Worm (Caenorhabditis elegans) whole organism, L4 larva: ENCODE data around the gene clec-265.
A peak's percentile ranks its signal among the peaks of the same experiment; 100 is the strongest.

Source experiments
- D1046.2 ChIP-seq: fragments of 200-800 bp; sonication (Bioruptor generic); IDR thresholded peaks from 2 replicates; pipeline ENCODE4 v1.3.6; 2022; ENCODE audit warnings: missing genetic modification characterization, missing compliant biosample characterization
- F10B5.3 ChIP-seq: sonication (generic microtip); optimal IDR thresholded peaks from 2 replicates; lab custom pipeline; 2016; ENCODE audit warnings: mild to moderate bottlenecking, missing genetic modification characterization, missing compliant biosample characterization
- F49E8.2 ChIP-seq: sonication (generic microtip); optimal IDR thresholded peaks from 2 replicates; lab custom pipeline; 2016; ENCODE audit warnings: missing compliant biosample characterization, mild to moderate bottlenecking, missing genetic modification characterization, borderline replicate concordance
- T20F7.1 ChIP-seq: fragments of 200-800 bp; sonication (Bioruptor generic); optimal IDR thresholded peaks from 2 replicates; lab custom pipeline; 2018; ENCODE audit warnings: mild to moderate bottlenecking, missing genetic modification characterization, missing compliant biosample characterization
- Y48G9A.11 ChIP-seq: fragments of 200-800 bp; sonication (Bioruptor generic); IDR thresholded peaks from 2 replicates; pipeline ENCODE4 v1.3.6; 2022; ENCODE audit warnings: missing genetic modification reagents, missing genetic modification characterization, missing compliant biosample characterization
- ZK546.5 ChIP-seq, 2 experiments: sonication (generic microtip); optimal IDR thresholded peaks; 2 replicates each; lab custom pipeline; 2017; ENCODE audit warnings: missing biosample characterization in 2 of 2, missing genetic modification characterization in 2 of 2
- aha-1 ChIP-seq: fragments of 150-350 bp; peaks from one replicate; lab custom pipeline; 2014; ENCODE audit warnings: missing biosample characterization, missing genetic modification characterization
- ama-1 ChIP-seq: fragments of 150-350 bp; optimal IDR thresholded peaks from 2 replicates; lab custom pipeline; 2014; ENCODE audit warnings: inconsistent platforms, mixed read lengths
- arid-1 ChIP-seq: fragments of 200-800 bp; sonication (Bioruptor generic); conservative IDR thresholded peaks from 2 replicates; pipeline ENCODE4 v1.3.6; 2022; ENCODE audit warnings: missing genetic modification reagents, missing genetic modification characterization, missing compliant biosample characterization
- ceh-20 ChIP-seq: fragments of 200-800 bp; sonication (Bioruptor generic); IDR thresholded peaks from 2 replicates; pipeline ENCODE4 v1.3.6; 2022; ENCODE audit warnings: missing genetic modification reagents, missing genetic modification characterization, missing compliant biosample characterization
- ceh-32 ChIP-seq: sonication (generic microtip); optimal IDR thresholded peaks from 2 replicates; lab custom pipeline; 2016; ENCODE audit warnings: mild to moderate bottlenecking, missing genetic modification characterization, missing compliant biosample characterization; ENCODE audit not compliant: poor library complexity
- cey-2 ChIP-seq: sonication (generic microtip); optimal IDR thresholded peaks from 3 replicates; lab custom pipeline; 2017; ENCODE audit warnings: missing genetic modification characterization, mild to moderate bottlenecking, missing compliant biosample characterization, antibody characterized with exemption, borderline replicate concordance; ENCODE audit not compliant: insufficient read depth
- ctbp-1 ChIP-seq: fragments of 200-800 bp; sonication (Bioruptor generic); IDR thresholded peaks from 2 replicates; pipeline ENCODE4 v1.3.6; 2022; ENCODE audit warnings: missing genetic modification reagents, missing genetic modification characterization, missing compliant biosample characterization
- daf-12 ChIP-seq: fragments of 150-350 bp; optimal IDR thresholded peaks from 2 replicates; lab custom pipeline; 2014; ENCODE audit warnings: missing biosample characterization, missing genetic modification reagents, missing genetic modification characterization
- dmd-8 ChIP-seq: fragments of 200-800 bp; sonication (Bioruptor generic); IDR thresholded peaks from 2 replicates; pipeline ENCODE4 v1.3.6; 2022; ENCODE audit warnings: missing genetic modification characterization, missing compliant biosample characterization
- dmd-9 ChIP-seq: fragments of 200-800 bp; sonication (Bioruptor generic); IDR thresholded peaks from 2 replicates; pipeline ENCODE4 v1.3.6; 2022; ENCODE audit warnings: missing genetic modification reagents, missing genetic modification characterization, missing compliant biosample characterization
- egl-43 ChIP-seq: fragments of 200-800 bp; sonication (Bioruptor generic); IDR thresholded peaks from 2 replicates; pipeline ENCODE4 v1.3.6; 2022; ENCODE audit warnings: missing genetic modification reagents, missing genetic modification characterization, missing compliant biosample characterization
- fkh-10 ChIP-seq: fragments of 150-350 bp; optimal IDR thresholded peaks from 2 replicates; lab custom pipeline; 2014; ENCODE audit warnings: missing biosample characterization, missing genetic modification reagents, missing genetic modification characterization
- hlh-11 ChIP-seq: fragments of 200-800 bp; sonication (Bioruptor generic); optimal IDR thresholded peaks from 2 replicates; lab custom pipeline; 2018; ENCODE audit warnings: mild to moderate bottlenecking, missing genetic modification characterization, missing compliant biosample characterization
- hlh-30 ChIP-seq: sonication (generic microtip); optimal IDR thresholded peaks from 2 replicates; lab custom pipeline; 2017; ENCODE audit warnings: antibody characterized with exemption, mild to moderate bottlenecking, missing genetic modification characterization, missing compliant biosample characterization; ENCODE audit not compliant: insufficient read depth
- hmg-1.1 ChIP-seq: fragments of 200-800 bp; sonication (Bioruptor generic); IDR thresholded peaks from 2 replicates; pipeline ENCODE4 v1.3.6; 2022; ENCODE audit warnings: missing genetic modification reagents, missing genetic modification characterization, missing compliant biosample characterization
- lim-7 ChIP-seq: fragments of 200-800 bp; sonication (Bioruptor generic); IDR thresholded peaks from 2 replicates; pipeline ENCODE4 v1.3.6; 2022; ENCODE audit warnings: missing genetic modification characterization, missing compliant biosample characterization
- lin-13 ChIP-seq: fragments of 150-350 bp; optimal IDR thresholded peaks from 2 replicates; lab custom pipeline; 2014; ENCODE audit warnings: missing biosample characterization, missing genetic modification reagents, missing genetic modification characterization
- lin-29 ChIP-seq: fragments of 200-800 bp; sonication (Bioruptor generic); IDR thresholded peaks from 2 replicates; pipeline ENCODE4 v1.3.6; 2022; ENCODE audit warnings: missing genetic modification reagents, missing genetic modification characterization, missing compliant biosample characterization
- mdt-29 ChIP-seq: fragments of 200-800 bp; sonication (Bioruptor generic); IDR thresholded peaks from 2 replicates; pipeline ENCODE4 v1.3.6; 2022; ENCODE audit warnings: missing genetic modification reagents, missing genetic modification characterization, missing compliant biosample characterization
- mes-2 ChIP-seq: sonication (generic microtip); optimal IDR thresholded peaks from 2 replicates; lab custom pipeline; 2016; ENCODE audit warnings: missing genotype, mild to moderate bottlenecking, missing genetic modification characterization, missing compliant biosample characterization; ENCODE audit not compliant: poor library complexity, severe bottlenecking
- mxl-3 ChIP-seq: fragments of 200-800 bp; sonication (Bioruptor generic); optimal IDR thresholded peaks from 2 replicates; lab custom pipeline; 2018; ENCODE audit warnings: mild to moderate bottlenecking, missing genetic modification characterization, missing compliant biosample characterization
- nhr-10 ChIP-seq: fragments of 150-350 bp; optimal IDR thresholded peaks from 2 replicates; lab custom pipeline; 2014; ENCODE audit warnings: missing biosample characterization, missing genetic modification characterization
- nhr-41 ChIP-seq: fragments of 200-800 bp; sonication (Bioruptor generic); IDR thresholded peaks from 2 replicates; pipeline ENCODE4 v1.3.6; 2022; ENCODE audit warnings: missing genetic modification reagents, missing genetic modification characterization, missing compliant biosample characterization
- nhr-42 ChIP-seq: fragments of 200-800 bp; sonication (Bioruptor generic); IDR thresholded peaks from 2 replicates; pipeline ENCODE4 v1.3.6; 2022; ENCODE audit warnings: missing genetic modification characterization, missing compliant biosample characterization
- nhr-76 ChIP-seq: fragments of 150-350 bp; optimal IDR thresholded peaks from 2 replicates; lab custom pipeline; 2014; ENCODE audit warnings: missing biosample characterization, missing genetic modification characterization
- pha-4 ChIP-seq, 2 experiments: fragments of 150-350 bp in 1 of 2; fragments of 200-800 bp in 1 of 2; sonication (Bioruptor generic) in 1 of 2; IDR thresholded peaks in 1 of 2; optimal IDR thresholded peaks in 1 of 2; 2 replicates each; pipeline versions ENCODE4 v1.3.6 to Lab custom; 2014 to 2022; ENCODE audit warnings: missing genetic modification characterization in 2 of 2, missing genetic modification reagents in 2 of 2, missing biosample characterization in 1 of 2, missing compliant biosample characterization in 1 of 2
- saeg-2 ChIP-seq: fragments of 200-800 bp; sonication (Bioruptor generic); IDR thresholded peaks from 2 replicates; pipeline ENCODE4 v1.3.6; 2022; ENCODE audit warnings: missing genetic modification reagents, missing genetic modification characterization, missing compliant biosample characterization
- sdz-12 ChIP-seq: fragments of 200-800 bp; sonication (Bioruptor generic); optimal IDR thresholded peaks from 2 replicates; lab custom pipeline; 2018; ENCODE audit warnings: mild to moderate bottlenecking, missing genetic modification characterization, missing compliant biosample characterization
- set-16 ChIP-seq: fragments of 200-800 bp; sonication (Bioruptor generic); IDR thresholded peaks from 2 replicates; pipeline ENCODE4 v1.3.6; 2022; ENCODE audit warnings: missing genetic modification reagents, missing genetic modification characterization, missing compliant biosample characterization
- skn-1 ChIP-seq: fragments of 150-350 bp; optimal IDR thresholded peaks from 2 replicates; lab custom pipeline; 2014; ENCODE audit warnings: missing biosample characterization, missing genetic modification characterization
- spr-1 ChIP-seq: sonication (generic microtip); optimal IDR thresholded peaks from 2 replicates; lab custom pipeline; 2016; ENCODE audit warnings: mild to moderate bottlenecking, missing genetic modification characterization, missing compliant biosample characterization
- spr-3 ChIP-seq: fragments of 200-800 bp; sonication (Bioruptor generic); optimal IDR thresholded peaks from 2 replicates; lab custom pipeline; 2018; ENCODE audit warnings: mild to moderate bottlenecking, missing genetic modification characterization, missing compliant biosample characterization
- unc-130 ChIP-seq: sonication (generic microtip); optimal IDR thresholded peaks from 2 replicates; lab custom pipeline; 2016; ENCODE audit warnings: missing genetic modification reagents, missing genetic modification characterization, missing compliant biosample characterization
- unc-39 ChIP-seq: sonication (generic microtip); optimal IDR thresholded peaks from 2 replicates; lab custom pipeline; 2017; ENCODE audit warnings: missing biosample characterization, missing genetic modification characterization
- unc-62 ChIP-seq, 3 experiments: fragments of 150-350 bp in 1 of 3; sonication (generic microtip); optimal IDR thresholded peaks in 2 of 3; peaks in 1 of 3; 1 replicate in 1 of 3; 2 replicates in 2 of 3; lab custom pipeline; 2014 to 2017; ENCODE audit warnings: missing biosample characterization in 3 of 3, missing genetic modification characterization in 3 of 3, missing genetic modification reagents in 3 of 3, missing genotype in 1 of 3
- vab-7 ChIP-seq: fragments of 200-800 bp; sonication (Bioruptor generic); IDR thresholded peaks from 2 replicates; pipeline ENCODE4 v1.3.6; 2022; ENCODE audit warnings: missing genetic modification reagents, missing genetic modification characterization, missing compliant biosample characterization
- zag-1 ChIP-seq: fragments of 150-350 bp; optimal IDR thresholded peaks from 2 replicates; lab custom pipeline; 2014; ENCODE audit warnings: missing biosample characterization, missing genetic modification characterization
- zfp-2 ChIP-seq: sonication (generic microtip); optimal IDR thresholded peaks from 2 replicates; lab custom pipeline; 2016; ENCODE audit warnings: mild to moderate bottlenecking, missing genetic modification characterization, missing compliant biosample characterization
- zip-2 ChIP-seq: fragments of 150-350 bp; optimal IDR thresholded peaks from 2 replicates; lab custom pipeline; 2014; ENCODE audit warnings: missing biosample characterization, missing genetic modification characterization
- ztf-11 ChIP-seq: fragments of 150-350 bp; optimal IDR thresholded peaks from 2 replicates; lab custom pipeline; 2014; ENCODE audit warnings: missing biosample characterization, missing genetic modification characterization

Gene clec-265

DNA sequence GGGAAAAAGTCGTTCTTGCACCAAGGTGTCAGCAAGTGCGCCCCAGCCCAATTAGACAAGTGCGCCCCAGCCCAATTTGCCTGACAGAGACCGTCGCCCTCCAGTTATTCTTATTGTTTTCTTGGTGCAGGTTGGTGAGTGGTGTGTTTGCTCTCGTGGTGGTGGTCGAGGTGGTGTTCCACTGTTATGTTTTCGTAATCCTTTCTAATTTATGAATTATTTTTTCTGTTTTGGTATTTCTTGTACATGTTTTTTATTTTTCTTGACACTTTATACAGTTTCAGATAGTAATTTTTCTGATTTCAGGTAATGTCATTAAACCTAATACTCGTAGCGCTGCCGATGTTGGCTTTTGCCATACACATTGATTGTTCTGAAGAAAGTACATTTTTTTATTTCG is 22.4 kb upstream of the clec-265 start, which contains the start of gene Y48D7A.1 (continued):
- no peak for TF ChIP-seq daf-12 (tag; lab: Kevin White, UChicago)

DNA sequence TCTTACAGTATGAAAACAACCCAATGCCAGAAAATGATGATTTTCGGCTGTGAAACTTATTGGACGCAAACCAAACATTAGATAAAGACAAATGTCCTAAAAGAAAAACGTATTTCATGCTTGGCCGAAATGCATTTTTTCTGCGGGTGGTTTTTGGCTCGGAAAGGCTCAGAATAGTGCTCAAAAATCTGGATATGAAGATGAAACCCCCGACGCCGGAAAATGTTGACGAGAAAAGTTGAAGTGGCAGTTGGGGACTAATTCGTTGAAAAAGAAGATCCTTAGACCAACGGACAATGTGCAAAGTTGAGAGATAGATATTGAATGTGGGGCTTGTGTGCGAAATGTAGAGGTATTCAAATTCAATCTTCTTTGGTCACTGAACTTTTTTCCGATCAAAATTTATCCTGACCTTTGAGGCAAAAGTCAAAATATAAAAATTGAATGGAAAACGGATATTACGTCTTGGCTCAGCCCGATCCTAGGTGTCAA is 13.0 kb upstream of the clec-265 start, which contains the start of gene flp-18:
Gene flp-18, minus strand, starts transcription at position 51 of the 492 bp plus-strand sequence.
- TF ChIP-seq zag-1 (tag; lab: Kevin White, UChicago) (no peak), unc-130 (GFP tag; lab: Kevin White, UChicago) (no peak), skn-1 (no peak), ZK546.5 (tag; optimal IDR thresholded peaks at IDR 0.05; lab: Kevin White, UChicago) (no peak), aha-1 (tag; lab: Kevin White, UChicago) (peak; percentile 96), F49E8.2 (no peak), nhr-41 (no peak), ama-1 (lab: Kevin White, UChicago) (no peak), zip-2 (tag; lab: Kevin White, UChicago) (no peak), unc-62 (GFP tag; optimal IDR thresholded peaks at IDR 0.05 in 1 of 2; lab: Kevin White, UChicago) (peak in 1 of 2 experiments; percentile 68), unc-62 (tag; optimal IDR thresholded peaks at IDR 0.05; lab: Kevin White, UChicago) (no peak)

DNA sequence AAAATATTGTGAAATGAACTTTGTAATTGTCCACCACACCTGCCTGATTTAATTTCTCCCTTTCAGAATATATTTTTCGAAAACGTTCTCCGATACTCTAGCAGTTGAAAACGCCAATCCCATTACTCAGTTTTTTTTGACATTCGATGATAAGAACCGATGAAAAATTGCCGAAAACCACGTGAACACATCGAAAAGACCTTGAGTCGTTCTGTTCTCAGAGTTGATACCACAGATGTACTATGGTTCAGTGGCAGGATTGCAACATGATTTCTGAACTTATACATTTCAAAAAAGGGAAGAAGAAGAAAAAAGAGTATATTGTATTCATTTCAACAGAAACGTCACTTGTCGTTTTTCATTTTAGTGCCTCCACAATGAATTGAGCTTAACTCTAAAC is 11.6 kb upstream of the clec-265 start:
- TF ChIP-seq skn-1 (no peak), lim-7 (GFP tag; lab: Robert Waterston, UW) (no peak), mdt-29 (GFP tag; lab: Robert Waterston, UW) (no peak), ctbp-1 (GFP tag; lab: Robert Waterston, UW) (no peak), ztf-11 (tag; lab: Kevin White, UChicago) (no peak), dmd-9 (GFP tag; lab: Robert Waterston, UW) (no peak), egl-43 (GFP tag; lab: Robert Waterston, UW) (no peak), zfp-2 (no peak), mxl-3 (GFP tag; lab: Kevin White, UChicago) (peak; percentile 51), Y48G9A.11 (GFP tag; lab: Robert Waterston, UW) (no peak), cey-2 (tag; lab: Kevin White, UChicago) (no peak), saeg-2 (no peak), spr-3 (GFP tag; lab: Kevin White, UChicago) (no peak), F10B5.3 (tag; lab: Kevin White, UChicago) (no peak), fkh-10 (GFP tag; lab: Kevin White, UChicago) (no peak), daf-12 (tag; lab: Kevin White, UChicago) (no peak), ceh-32 (tag; lab: Kevin White, UChicago) (no peak), arid-1 (GFP tag; lab: Robert Waterston, UW) (no peak), spr-1 (tag; lab: Kevin White, UChicago) (no peak), ceh-20 (GFP tag; lab: Robert Waterston, UW) (no peak), T20F7.1 (GFP tag; lab: Kevin White, UChicago) (no peak), hlh-11 (tag; lab: Kevin White, UChicago) (peak; percentile 57), set-16 (no peak), sdz-12 (GFP tag; lab: Kevin White, UChicago) (no peak), nhr-42 (GFP tag; lab: Robert Waterston, UW) (no peak), nhr-76 (tag; lab: Kevin White, UChicago) (no peak), unc-62 (GFP tag; optimal IDR thresholded peaks at IDR 0.05 in 1 of 2; lab: Kevin White, UChicago) (peak in 1 of 2 experiments; percentile 88), unc-62 (tag; optimal IDR thresholded peaks at IDR 0.05; lab: Kevin White, UChicago) (no peak), lin-13 (GFP tag; lab: Kevin White, UChicago) (no peak), zip-2 (tag; lab: Kevin White, UChicago) (no peak), mes-2 (tag; lab: Kevin White, UChicago) (no peak), unc-39 (tag; lab: Kevin White, UChicago) (no peak), hlh-30 (peak; percentile 43), ZK546.5 (tag; optimal IDR thresholded peaks at IDR 0.05; lab: Kevin White, UChicago) (no peak), lin-29 (GFP tag; lab: Robert Waterston, UW) (no peak), nhr-10 (tag; lab: Kevin White, UChicago) (no peak), pha-4 (GFP tag; IDR thresholded peaks at IDR 0.05; lab: Robert Waterston, UW) (no peak), pha-4 (tag; optimal IDR thresholded peaks at IDR 0.05; lab: Kevin White, UChicago) (no peak), hmg-1.1 (GFP tag; lab: Robert Waterston, UW) (no peak), D1046.2 (GFP tag; lab: Robert Waterston, UW) (no peak), dmd-8 (no peak), vab-7 (GFP tag; lab: Robert Waterston, UW) (no peak)
